Fruit fly (Drosophila melanogaster): ENCODE measurements around the gene CG43861.
A peak's percentile ranks its signal among the peaks of the same experiment; 100 is the strongest.

CG43861 gene

DNA sequence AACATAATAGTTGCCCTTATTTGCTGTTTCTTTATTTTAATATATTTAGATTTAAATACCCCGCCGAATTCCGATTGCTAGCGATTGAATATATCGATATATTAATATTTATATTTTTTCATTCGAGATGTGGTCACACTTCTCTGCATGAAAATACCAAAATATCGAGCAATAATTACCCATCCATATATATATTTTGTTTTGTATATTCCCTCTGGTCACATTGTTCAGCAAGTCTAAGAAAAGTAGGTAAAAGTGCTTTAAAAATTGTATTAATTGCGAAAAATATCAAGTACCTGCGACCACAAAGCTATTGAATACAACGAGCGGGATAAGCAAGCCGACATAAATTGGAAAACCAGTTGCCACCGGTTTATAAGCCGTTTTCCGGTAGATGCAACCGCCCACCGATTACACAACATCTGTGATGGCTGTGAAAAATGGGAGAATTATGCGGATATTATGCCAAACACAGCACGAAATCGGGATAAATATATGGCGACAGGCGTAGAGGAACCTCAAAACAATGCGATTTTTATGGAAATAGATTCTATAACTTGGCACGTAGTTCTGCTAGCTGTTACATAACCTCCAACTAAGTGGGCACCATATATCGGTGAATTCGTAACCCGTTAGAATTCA is 58.4 kb downstream of the CG43861 start, which contains the start of gene COX4 (continued):
- TF ChIP-seq CG17186 (GFP tag; optimal IDR thresholded peaks at IDR 0.05) (no peak), nerfin-1 (tag; optimal IDR thresholded peaks at IDR 0.05) (no peak), Jarid2 (GFP tag; optimal IDR thresholded peaks at IDR 0.05) (no peak), Nf-YB (GFP tag; optimal IDR thresholded peaks at IDR 0.05) (no peak), bbx (GFP tag; IDR thresholded peaks at IDR 0.05; ENCODE audit: partially characterized antibody) (peak; percentile 86), fru (optimal IDR thresholded peaks at IDR 0.05) (no peak), ssp (GFP tag; IDR thresholded peaks at IDR 0.05) (no peak), sqz (GFP tag; optimal IDR thresholded peaks at IDR 0.05) (no peak), CrebB (tag; optimal IDR thresholded peaks at IDR 0.05) (no peak), grau (tag; optimal IDR thresholded peaks at IDR 0.05) (no peak), slou (GFP tag; optimal IDR thresholded peaks at IDR 0.05) (no peak), CoRest (tag; optimal IDR thresholded peaks at IDR 0.05) (peak; percentile 11), CG4617 (GFP tag; optimal IDR thresholded peaks at IDR 0.05; ENCODE audit: borderline replicate concordance) (peak; percentile 26), CG3838 (GFP tag; optimal IDR thresholded peaks at IDR 0.05) (no peak), CG31388 (GFP tag; optimal IDR thresholded peaks at IDR 0.05) (no peak), CG30403 (GFP tag; optimal IDR thresholded peaks at IDR 0.05) (no peak), Ets65A (GFP tag) (no peak), dmrt11E (tag; optimal IDR thresholded peaks at IDR 0.05) (no peak), sisA (GFP tag; IDR thresholded peaks at IDR 0.05) (no peak), CG9876 (GFP tag; optimal IDR thresholded peaks at IDR 0.05) (no peak), CG9932 (GFP tag; IDR thresholded peaks at IDR 0.05) (no peak), CG7271 (tag; optimal IDR thresholded peaks at IDR 0.05) (no peak), dm (GFP tag; optimal IDR thresholded peaks at IDR 0.05) (no peak), Kr (GFP tag; optimal IDR thresholded peaks at IDR 0.05) (no peak), kah (GFP tag; optimal IDR thresholded peaks at IDR 0.05) (no peak), E2f2 (GFP tag; IDR thresholded peaks at IDR 0.05) (peak; percentile 95), dati (GFP tag; IDR thresholded peaks at IDR 0.05) (no peak), fd102C (GFP tag; optimal IDR thresholded peaks at IDR 0.05) (no peak), CG34224 (GFP tag; IDR thresholded peaks at IDR 0.05; ENCODE audit: partially characterized antibody) (peak; percentile 63; the same call in 2 of the 3 replicates), emc (GFP tag; optimal IDR thresholded peaks at IDR 0.05) (no peak), lbe (GFP tag; optimal IDR thresholded peaks at IDR 0.05) (no peak), CG7963 (GFP tag; IDR thresholded peaks at IDR 0.05; ENCODE audit: partially characterized antibody) (peak; percentile 57; the same call in 2 of the 3 replicates), hkb (optimal IDR thresholded peaks at IDR 0.05) (no peak), hkb (GFP tag; IDR thresholded peaks at IDR 0.05) (no peak), CG11723 (GFP tag; optimal IDR thresholded peaks at IDR 0.05) (no peak), Eip74EF (GFP tag; optimal IDR thresholded peaks at IDR 0.05) (no peak), CG2199 (GFP tag; IDR thresholded peaks at IDR 0.05) (no peak), row (GFP tag; IDR thresholded peaks at IDR 0.05) (no peak), Atf3 (GFP tag; optimal IDR thresholded peaks at IDR 0.05) (no peak), Ada2b (GFP tag; IDR thresholded peaks at IDR 0.05) (no peak), kni (GFP tag; optimal IDR thresholded peaks at IDR 0.05) (no peak), cwo (GFP tag; optimal IDR thresholded peaks at IDR 0.05) (no peak), PHDP (tag; optimal IDR thresholded peaks at IDR 0.05) (peak; percentile 8), CG8924 (tag; optimal IDR thresholded peaks at IDR 0.05) (no peak), CG12071 (GFP tag; optimal IDR thresholded peaks at IDR 0.05) (no peak), Meics (GFP tag; optimal IDR thresholded peaks at IDR 0.05) (no peak), CG10462 (GFP tag; optimal IDR thresholded peaks at IDR 0.05) (no peak), CG11093 (GFP tag; IDR thresholded peaks at IDR 0.05) (no peak), Fer1 (GFP tag; optimal IDR thresholded peaks at IDR 0.05) (no peak), dan (GFP tag; IDR thresholded peaks at IDR 0.05) (no peak), CG30431 (GFP tag; optimal IDR thresholded peaks at IDR 0.05) (no peak)

Measured in whole organism, embryonic.